Worm (Caenorhabditis elegans): ENCODE measurements around the gene C30G7.3.

Gene C30G7.3

DNA sequence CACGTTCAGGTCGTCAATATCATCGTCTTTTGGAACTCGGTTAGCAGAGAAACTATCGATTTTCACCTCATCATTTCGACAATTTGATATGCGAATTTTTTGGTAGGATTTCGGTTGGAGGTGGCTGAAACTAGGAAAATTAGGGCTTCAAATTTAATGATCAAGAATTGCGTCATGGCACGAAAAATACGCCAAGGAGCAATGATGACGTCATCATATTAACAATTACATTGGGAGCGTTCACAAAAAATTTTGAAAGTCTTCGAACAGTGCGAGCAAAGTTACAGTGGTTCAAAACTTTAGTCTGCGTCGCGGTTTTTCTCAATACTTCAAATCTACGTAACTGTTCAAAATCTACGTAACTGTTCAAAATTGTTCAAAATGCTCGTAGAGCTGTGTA is 2.6 kb downstream of the C30G7.3 start:
- TF ChIP-seq tbx-37 (GFP tag; conservative IDR thresholded peaks at IDR 0.05) (no peak), aly-1 (tag; optimal IDR thresholded peaks at IDR 0.05) (no peak), ceh-36 (tag; optimal IDR thresholded peaks at IDR 0.05) (no peak), hmg-4 (GFP tag; optimal IDR thresholded peaks at IDR 0.05) (no peak), flt-1 (GFP tag; IDR thresholded peaks at IDR 0.05) (no peak), hmbx-1 (tag; optimal IDR thresholded peaks at IDR 0.05) (no peak), B0310.2 (tag; optimal IDR thresholded peaks at IDR 0.05) (no peak), F13C5.2 (tag; optimal IDR thresholded peaks at IDR 0.05) (no peak), tra-4 (tag; optimal IDR thresholded peaks at IDR 0.05) (no peak), ceh-13 (GFP tag; optimal IDR thresholded peaks at IDR 0.05) (no peak), ama-1 (optimal IDR thresholded peaks at IDR 0.05) (no peak), ets-7 (tag; optimal IDR thresholded peaks at IDR 0.05) (no peak), sea-1 (GFP tag; conservative IDR thresholded peaks at IDR 0.05) (no peak), hnd-1 (tag; optimal IDR thresholded peaks at IDR 0.05) (no peak), pes-1 (GFP tag; IDR thresholded peaks at IDR 0.05) (no peak)

- no peak for TF ChIP-seq ceh-36 (tag; optimal IDR thresholded peaks at IDR 0.05)
- no peak for TF ChIP-seq scrt-1 (GFP tag; IDR thresholded peaks at IDR 0.05)
- no peak for TF ChIP-seq aly-1 (tag; optimal IDR thresholded peaks at IDR 0.05)
- no peak for TF ChIP-seq ama-1 (optimal IDR thresholded peaks at IDR 0.05)
- TF ChIP-seq ets-7 (tag; optimal IDR thresholded peaks at IDR 0.05), result no peak
- TF ChIP-seq pes-1 (GFP tag; IDR thresholded peaks at IDR 0.05), result no peak
- TF ChIP-seq B0310.2 (tag; optimal IDR thresholded peaks at IDR 0.05), result no peak
- TF ChIP-seq hmg-4 (GFP tag; optimal IDR thresholded peaks at IDR 0.05), result no peak
- no peak for TF ChIP-seq hmbx-1 (tag; optimal IDR thresholded peaks at IDR 0.05)
- no peak for TF ChIP-seq hnd-1 (tag; optimal IDR thresholded peaks at IDR 0.05)
- no peak for TF ChIP-seq flt-1 (GFP tag; IDR thresholded peaks at IDR 0.05)
- no peak for TF ChIP-seq tbx-11 (GFP tag; IDR thresholded peaks at IDR 0.05)
- TF ChIP-seq F13C5.2 (tag; optimal IDR thresholded peaks at IDR 0.05), result no peak
- TF ChIP-seq ceh-13 (GFP tag; optimal IDR thresholded peaks at IDR 0.05), result no peak
- TF ChIP-seq tra-4 (tag; optimal IDR thresholded peaks at IDR 0.05), result no peak
- TF ChIP-seq tbx-37 (GFP tag; conservative IDR thresholded peaks at IDR 0.05), result no peak
- no peak for TF ChIP-seq sea-1 (GFP tag; conservative IDR thresholded peaks at IDR 0.05)
These were observed 8.9 kb downstream of the C30G7.3 start, which contains the start of gene C30G7.2 for ce11 chrV:14936587-14936986. TSS of gene C30G7.2 (plus strand) at chrV:14936887.

DNA sequence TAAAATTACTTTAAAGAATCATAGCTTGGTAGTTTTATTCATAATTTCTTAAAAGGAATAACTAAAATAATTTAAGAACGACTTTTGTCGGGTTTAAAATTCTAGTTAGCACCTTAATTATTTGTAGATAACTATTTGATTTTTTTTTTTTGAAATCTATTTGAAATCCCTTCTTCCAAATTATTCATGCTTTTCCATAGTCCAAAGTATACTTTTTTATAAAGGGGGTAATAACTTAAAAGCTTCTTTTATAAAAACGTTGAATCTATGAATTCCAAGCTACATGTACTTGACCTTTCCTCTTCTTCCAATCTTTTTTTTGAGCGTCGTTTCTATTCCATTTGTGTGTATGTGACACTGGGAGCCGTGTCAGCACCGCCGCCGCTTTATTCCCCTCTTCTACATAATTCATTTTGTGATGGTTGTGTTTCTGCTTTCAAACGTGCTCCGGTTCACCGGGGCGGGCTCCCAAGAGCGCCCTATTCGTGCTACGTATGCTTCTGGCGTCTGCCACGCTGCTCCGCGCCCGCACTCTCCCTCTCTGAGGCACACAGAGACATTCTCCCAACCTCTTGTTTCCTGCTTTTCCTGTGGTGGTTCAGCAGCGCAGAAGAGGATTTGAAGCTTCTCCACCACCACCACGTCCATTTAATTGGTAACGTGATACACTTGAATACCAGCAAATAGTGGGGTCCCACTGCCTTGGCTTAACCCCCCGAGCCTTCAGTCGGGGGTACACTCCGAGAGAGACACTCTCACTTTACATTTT is 11.9 kb downstream of the C30G7.3 start:
- no peak for TF ChIP-seq pes-1 (GFP tag; IDR thresholded peaks at IDR 0.05)
- no peak for TF ChIP-seq scrt-1 (GFP tag; IDR thresholded peaks at IDR 0.05)
- no peak for TF ChIP-seq aly-1 (tag; optimal IDR thresholded peaks at IDR 0.05)
- no peak for TF ChIP-seq hnd-1 (tag; optimal IDR thresholded peaks at IDR 0.05)
- no peak for TF ChIP-seq sea-1 (GFP tag; conservative IDR thresholded peaks at IDR 0.05)
- no peak for TF ChIP-seq tra-4 (tag; optimal IDR thresholded peaks at IDR 0.05)
- TF ChIP-seq hmg-4 (GFP tag; optimal IDR thresholded peaks at IDR 0.05), result no peak
- no peak for TF ChIP-seq flt-1 (GFP tag; IDR thresholded peaks at IDR 0.05)
- no peak for TF ChIP-seq tbx-37 (GFP tag; conservative IDR thresholded peaks at IDR 0.05)
- no peak for TF ChIP-seq ceh-36 (tag; optimal IDR thresholded peaks at IDR 0.05)
- no peak for TF ChIP-seq F13C5.2 (tag; optimal IDR thresholded peaks at IDR 0.05)
- TF ChIP-seq hmbx-1 (tag; optimal IDR thresholded peaks at IDR 0.05), result no peak
- TF ChIP-seq ama-1 (optimal IDR thresholded peaks at IDR 0.05), result no peak
- TF ChIP-seq ets-7 (tag; optimal IDR thresholded peaks at IDR 0.05), result no peak
- no peak for TF ChIP-seq ceh-13 (GFP tag; optimal IDR thresholded peaks at IDR 0.05)
- no peak for TF ChIP-seq B0310.2 (tag; optimal IDR thresholded peaks at IDR 0.05)
- no peak for TF ChIP-seq tbx-11 (GFP tag; IDR thresholded peaks at IDR 0.05)

DNA sequence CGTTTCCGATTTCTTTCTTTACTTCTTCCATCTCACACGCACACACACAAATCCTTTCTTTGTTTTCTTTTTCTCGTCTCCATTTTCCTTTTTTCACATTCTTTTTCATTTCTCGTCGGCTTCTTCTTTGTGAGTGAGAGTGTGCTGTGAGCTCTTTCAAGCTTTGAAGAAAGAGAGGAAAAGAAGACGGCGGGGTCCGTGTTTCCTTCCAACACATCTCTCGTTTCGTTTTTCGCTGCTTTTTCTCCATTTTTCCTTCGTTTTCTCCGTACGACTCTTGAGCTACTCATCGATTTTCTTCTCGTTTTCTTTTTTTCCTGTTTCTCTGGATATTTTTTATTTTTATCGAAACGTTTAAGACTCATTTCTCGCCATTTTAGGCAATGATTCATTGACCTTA is 15.3 kb downstream of the C30G7.3 start:
- TF ChIP-seq tbx-37 (GFP tag; conservative IDR thresholded peaks at IDR 0.05), result no peak

DNA sequence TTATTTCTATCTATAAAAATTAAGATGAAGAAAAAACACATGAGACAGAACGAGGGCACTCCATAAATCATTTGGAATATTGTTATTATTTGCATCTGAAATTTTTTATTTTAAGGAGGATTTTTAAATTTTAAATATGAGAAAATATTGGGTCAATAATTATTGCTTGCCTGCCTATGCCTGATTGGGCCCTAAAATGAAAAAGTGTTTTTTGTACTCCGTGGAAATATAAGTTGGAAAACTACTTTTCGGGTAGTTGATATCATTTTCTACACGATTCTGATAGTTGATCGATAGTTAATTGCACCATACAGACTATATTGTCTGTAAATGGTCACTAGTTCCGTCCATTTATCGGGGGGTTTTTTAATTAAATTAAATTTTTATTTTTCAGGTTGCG is 17.3 kb downstream of the C30G7.3 start, which contains the start of gene srg-55:
srg-55 (minus strand) TSS at position 101 of the 400 bp plus-strand sequence.
- TF ChIP-seq ceh-36 (tag; optimal IDR thresholded peaks at IDR 0.05) (no peak), sea-1 (GFP tag; conservative IDR thresholded peaks at IDR 0.05) (no peak), scrt-1 (GFP tag; IDR thresholded peaks at IDR 0.05) (no peak), ets-7 (tag; optimal IDR thresholded peaks at IDR 0.05) (no peak), pes-1 (GFP tag; IDR thresholded peaks at IDR 0.05) (no peak), ama-1 (optimal IDR thresholded peaks at IDR 0.05) (no peak), tbx-37 (GFP tag; conservative IDR thresholded peaks at IDR 0.05) (no peak), aly-1 (tag; optimal IDR thresholded peaks at IDR 0.05) (no peak), tbx-11 (GFP tag; IDR thresholded peaks at IDR 0.05) (no peak), hmg-4 (GFP tag; optimal IDR thresholded peaks at IDR 0.05) (no peak), tra-4 (tag; optimal IDR thresholded peaks at IDR 0.05) (no peak), F13C5.2 (tag; optimal IDR thresholded peaks at IDR 0.05) (no peak), flt-1 (GFP tag; IDR thresholded peaks at IDR 0.05) (no peak), hmbx-1 (tag; optimal IDR thresholded peaks at IDR 0.05) (no peak), hnd-1 (tag; optimal IDR thresholded peaks at IDR 0.05) (no peak), ceh-13 (GFP tag; optimal IDR thresholded peaks at IDR 0.05) (no peak), B0310.2 (tag; optimal IDR thresholded peaks at IDR 0.05) (no peak)

ce11 chrV:14924104-14924503 is 21.4 kb downstream of the C30G7.3 start, which contains the start of gene srg-54:
TSS of gene srg-54 (minus strand) at chrV:14924204.
- TF ChIP-seq flt-1 (GFP tag; IDR thresholded peaks at IDR 0.05) (no peak), tbx-37 (GFP tag; conservative IDR thresholded peaks at IDR 0.05) (no peak), hmbx-1 (tag; optimal IDR thresholded peaks at IDR 0.05) (no peak), ets-7 (tag; optimal IDR thresholded peaks at IDR 0.05) (no peak), ceh-36 (tag; optimal IDR thresholded peaks at IDR 0.05) (no peak), pes-1 (GFP tag; IDR thresholded peaks at IDR 0.05) (no peak), hnd-1 (tag; optimal IDR thresholded peaks at IDR 0.05) (no peak)

DNA sequence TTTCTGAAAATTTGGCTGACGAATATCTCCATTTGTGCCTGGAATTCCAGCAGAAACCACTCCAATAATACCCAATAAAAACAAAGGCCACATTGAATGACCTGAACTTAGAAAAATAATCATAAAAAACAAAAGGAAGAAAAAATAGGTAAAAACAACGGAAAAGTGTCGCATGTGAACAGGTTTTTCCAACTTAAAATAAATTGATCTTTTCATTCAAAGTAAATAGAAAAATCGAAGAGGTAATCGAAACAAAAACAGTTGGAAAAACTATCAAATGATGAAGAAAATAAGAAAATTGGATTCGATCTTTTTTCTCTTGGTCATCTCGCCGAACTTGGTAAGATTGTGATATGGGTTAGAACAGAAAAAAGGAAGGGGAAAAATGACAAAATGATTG is 24.0 kb downstream of the C30G7.3 start, which contains the start of gene zmp-4:
zmp-4 (minus strand) TSS at position 101 of the 400 bp plus-strand sequence.
- TF ChIP-seq pes-1 (GFP tag; IDR thresholded peaks at IDR 0.05), result no peak
- TF ChIP-seq hmbx-1 (tag; optimal IDR thresholded peaks at IDR 0.05), result no peak
- TF ChIP-seq ets-7 (tag; optimal IDR thresholded peaks at IDR 0.05), result no peak
- no peak for TF ChIP-seq F13C5.2 (tag; optimal IDR thresholded peaks at IDR 0.05)
- TF ChIP-seq scrt-1 (GFP tag; IDR thresholded peaks at IDR 0.05), result no peak
- TF ChIP-seq hmg-4 (GFP tag; optimal IDR thresholded peaks at IDR 0.05), result no peak
- TF ChIP-seq hnd-1 (tag; optimal IDR thresholded peaks at IDR 0.05), result no peak
- TF ChIP-seq tbx-37 (GFP tag; conservative IDR thresholded peaks at IDR 0.05), result no peak
- TF ChIP-seq sea-1 (GFP tag; conservative IDR thresholded peaks at IDR 0.05), result no peak
- TF ChIP-seq B0310.2 (tag; optimal IDR thresholded peaks at IDR 0.05), result no peak
- TF ChIP-seq tra-4 (tag; optimal IDR thresholded peaks at IDR 0.05), result no peak

Measured in whole organism, early embryonic.